Worm (Caenorhabditis elegans) whole organism, early embryonic: ENCODE data around the gene F26F2.7.
"Not testable (repeated sequence)": the region's sequence is repeated elsewhere in the genome, so short reads cannot be mapped to it uniquely, and the experiment has no call there.

Experiments
- B0310.2 ChIP-seq: sonication (generic microtip); optimal IDR thresholded peaks from 2 replicates; lab custom pipeline; 2016; ENCODE audit warnings: mild to moderate bottlenecking, missing genetic modification characterization, missing compliant biosample characterization
- F13C5.2 ChIP-seq: sonication (generic microtip); optimal IDR thresholded peaks from 2 replicates; lab custom pipeline; 2017; ENCODE audit warnings: mild to moderate bottlenecking, missing genetic modification characterization, inconsistent platforms, missing compliant biosample characterization
- aly-1 ChIP-seq: sonication (generic microtip); optimal IDR thresholded peaks from 2 replicates; lab custom pipeline; 2016; ENCODE audit warnings: missing genetic modification characterization, missing compliant biosample characterization
- ama-1 ChIP-seq: fragments of 150-350 bp; optimal IDR thresholded peaks from 2 replicates; lab custom pipeline; 2014
- ceh-13 ChIP-seq: fragments of 200-800 bp; sonication (Bioruptor generic); optimal IDR thresholded peaks from 2 replicates; lab custom pipeline; 2018; ENCODE audit warnings: mild to moderate bottlenecking, missing genetic modification characterization, missing compliant biosample characterization
- ceh-36 ChIP-seq: sonication (generic microtip); optimal IDR thresholded peaks from 2 replicates; lab custom pipeline; 2016; ENCODE audit warnings: missing genetic modification characterization, inconsistent platforms, missing compliant biosample characterization
- ets-7 ChIP-seq: sonication (generic microtip); optimal IDR thresholded peaks from 2 replicates; lab custom pipeline; 2016; ENCODE audit warnings: missing genotype, missing genetic modification characterization, missing compliant biosample characterization
- flt-1 ChIP-seq: fragments of 200-800 bp; sonication (Bioruptor generic); IDR thresholded peaks from 2 replicates; pipeline ENCODE4 v1.3.6; 2022; ENCODE audit warnings: missing genetic modification characterization, missing compliant biosample characterization
- hmbx-1 ChIP-seq: sonication (generic microtip); optimal IDR thresholded peaks from 2 replicates; lab custom pipeline; 2016; ENCODE audit warnings: mild to moderate bottlenecking, missing genetic modification characterization, missing compliant biosample characterization
- hmg-4 ChIP-seq: fragments of 200-800 bp; sonication (Bioruptor generic); optimal IDR thresholded peaks from 2 replicates; lab custom pipeline; 2018; ENCODE audit warnings: mild to moderate bottlenecking, missing genetic modification characterization, missing compliant biosample characterization
- hnd-1 ChIP-seq: sonication (generic microtip); optimal IDR thresholded peaks from 2 replicates; lab custom pipeline; 2016; ENCODE audit warnings: missing genetic modification characterization, missing compliant biosample characterization
- pes-1 ChIP-seq: fragments of 200-800 bp; sonication (Bioruptor generic); IDR thresholded peaks from 2 replicates; pipeline ENCODE4 v1.3.6; 2022; ENCODE audit warnings: missing genetic modification reagents, missing genetic modification characterization, missing compliant biosample characterization
- scrt-1 ChIP-seq: fragments of 200-800 bp; sonication (Bioruptor generic); IDR thresholded peaks from 2 replicates; pipeline ENCODE4 v1.3.6; 2022; ENCODE audit warnings: missing genetic modification characterization, missing compliant biosample characterization
- sea-1 ChIP-seq: fragments of 200-800 bp; sonication (Bioruptor generic); conservative IDR thresholded peaks from 2 replicates; pipeline ENCODE4 v1.3.6; 2022; ENCODE audit warnings: missing genetic modification characterization, missing compliant biosample characterization
- tbx-11 ChIP-seq: fragments of 200-800 bp; sonication (Bioruptor generic); IDR thresholded peaks from 2 replicates; pipeline ENCODE4 v1.3.6; 2022; ENCODE audit warnings: missing genetic modification characterization, missing compliant biosample characterization
- tbx-37 ChIP-seq: fragments of 200-800 bp; sonication (Bioruptor generic); conservative IDR thresholded peaks from 2 replicates; pipeline ENCODE4 v1.3.6; 2022; ENCODE audit warnings: missing genetic modification reagents, missing genetic modification characterization, missing compliant biosample characterization
- tra-4 ChIP-seq: sonication (generic microtip); optimal IDR thresholded peaks from 2 replicates; lab custom pipeline; 2017; ENCODE audit warnings: missing genetic modification characterization, missing compliant biosample characterization

Gene F26F2.7

DNA sequence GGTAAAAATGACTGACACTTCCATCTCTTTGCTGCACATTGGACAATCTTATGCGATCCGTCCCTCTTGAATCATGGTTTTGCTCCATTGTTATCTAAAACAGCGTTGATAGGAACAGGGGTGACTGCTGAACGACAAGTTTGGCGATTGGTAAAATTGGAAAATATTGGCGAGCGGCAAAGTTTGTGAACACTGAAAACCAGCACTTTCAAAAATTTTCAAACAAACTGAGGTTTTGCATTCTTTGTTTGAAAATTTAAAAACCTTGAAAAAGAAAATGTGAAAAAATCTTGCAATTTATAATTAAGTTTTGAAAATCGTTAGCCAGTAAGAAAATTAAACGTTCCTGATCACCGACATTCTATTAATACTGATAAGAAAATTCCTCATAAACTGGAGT is 14.3 kb upstream of the F26F2.7 start, which contains the start of gene F26F2.3:
F26F2.3 (minus strand) TSS at position 101 of the 400 bp plus-strand sequence.
- TF ChIP-seq aly-1 (tag; lab: Kevin White, UChicago) (no peak), B0310.2 (tag; lab: Kevin White, UChicago) (no peak), hmbx-1 (tag; lab: Kevin White, UChicago) (no peak), hnd-1 (tag; lab: Kevin White, UChicago) (no peak), F13C5.2 (tag; lab: Kevin White, UChicago) (no peak), ets-7 (tag; lab: Kevin White, UChicago) (no peak), scrt-1 (GFP tag; lab: Robert Waterston, UW) (no peak), tbx-11 (no peak), ceh-13 (GFP tag; lab: Kevin White, UChicago) (no peak), hmg-4 (GFP tag; lab: Kevin White, UChicago) (no peak), tbx-37 (GFP tag; lab: Robert Waterston, UW) (no peak), tra-4 (tag; lab: Kevin White, UChicago) (no peak), sea-1 (no peak)

DNA sequence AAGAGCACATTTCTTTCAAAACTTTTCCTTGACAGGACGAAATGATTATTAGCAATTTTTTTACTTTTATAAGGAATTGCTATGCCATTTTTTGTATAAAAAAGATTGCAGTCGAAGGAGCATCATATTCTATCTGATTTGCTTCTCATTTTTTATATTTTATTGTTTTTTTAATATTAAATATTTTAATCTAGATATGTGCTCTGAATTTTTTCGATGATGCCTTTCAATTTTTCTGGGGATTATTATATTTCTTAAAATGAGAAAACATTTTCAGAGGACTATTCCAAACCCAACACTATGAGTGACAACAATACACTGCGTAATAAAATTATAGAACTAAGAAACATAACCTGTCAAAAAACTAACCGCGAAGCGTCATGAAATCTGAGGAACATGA is 11.8 kb upstream of the F26F2.7 start, which contains the start of gene F26F2.4:
F26F2.4 (plus strand) TSS at position 301 of the 400 bp plus-strand sequence.
- not testable (repeated sequence) for TF ChIP-seq pes-1 (GFP tag; lab: Robert Waterston, UW); ceh-36 (tag; lab: Kevin White, UChicago); hnd-1 (tag; lab: Kevin White, UChicago)

DNA sequence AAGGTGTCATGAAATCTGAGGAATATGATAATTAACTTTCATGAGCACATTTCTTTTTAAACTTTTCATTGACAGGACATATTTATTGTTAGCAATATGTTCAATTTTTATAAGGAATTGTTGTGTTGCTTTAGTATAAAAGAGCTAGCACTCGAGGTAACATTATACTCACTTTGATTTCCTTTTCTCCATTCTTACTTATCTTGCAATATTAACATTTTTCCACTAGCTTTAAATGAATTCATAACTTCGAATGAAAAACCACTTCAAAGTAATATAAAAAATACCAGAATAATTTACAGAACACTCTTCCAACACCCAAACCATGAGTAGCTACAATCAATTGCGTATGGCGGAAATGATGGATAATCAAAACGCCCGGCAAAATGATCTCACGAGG is 7.4 kb upstream of the F26F2.7 start, which contains the start of gene F26F2.5:
F26F2.5 (plus strand) TSS at position 301 of the 400 bp plus-strand sequence.
- TF ChIP-seq pes-1 (GFP tag; lab: Robert Waterston, UW) (no peak), ceh-13 (GFP tag; lab: Kevin White, UChicago) (no peak), aly-1 (tag; lab: Kevin White, UChicago) (no peak), ama-1 (lab: Kevin White, UChicago) (no peak), F13C5.2 (tag; lab: Kevin White, UChicago) (no peak), ets-7 (tag; lab: Kevin White, UChicago) (no peak), scrt-1 (GFP tag; lab: Robert Waterston, UW) (no peak)

DNA sequence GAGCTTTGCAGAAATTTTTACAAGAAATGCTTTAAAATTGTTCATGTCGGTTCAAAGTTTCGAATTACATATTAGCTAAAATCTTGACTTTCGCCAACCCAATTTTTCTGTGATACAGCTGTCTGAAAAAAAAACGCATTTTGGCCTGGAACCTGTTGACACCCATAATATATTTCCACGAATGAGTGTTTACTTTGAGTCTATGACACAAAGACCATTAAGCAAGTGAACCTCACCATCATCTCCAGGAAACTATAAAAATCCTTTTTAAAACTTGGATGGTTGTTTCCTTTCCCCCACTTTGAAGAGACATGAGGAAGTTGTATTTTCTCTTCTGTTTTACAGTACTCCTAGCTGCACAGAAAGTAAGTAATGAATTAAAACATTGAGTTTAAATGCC is 6.5 kb upstream of the F26F2.7 start, which contains the start of gene clec-263:
clec-263 (plus strand) TSS at position 301 of the 400 bp plus-strand sequence.
- TF ChIP-seq ceh-13 (GFP tag; lab: Kevin White, UChicago), result no peak
- no peak for TF ChIP-seq tbx-11
- no peak for TF ChIP-seq sea-1
- no peak for TF ChIP-seq pes-1 (GFP tag; lab: Robert Waterston, UW)
- TF ChIP-seq B0310.2 (tag; lab: Kevin White, UChicago), result no peak
- no peak for TF ChIP-seq ama-1 (lab: Kevin White, UChicago)
- no peak for TF ChIP-seq tbx-37 (GFP tag; lab: Robert Waterston, UW)
- no peak for TF ChIP-seq tra-4 (tag; lab: Kevin White, UChicago)

DNA sequence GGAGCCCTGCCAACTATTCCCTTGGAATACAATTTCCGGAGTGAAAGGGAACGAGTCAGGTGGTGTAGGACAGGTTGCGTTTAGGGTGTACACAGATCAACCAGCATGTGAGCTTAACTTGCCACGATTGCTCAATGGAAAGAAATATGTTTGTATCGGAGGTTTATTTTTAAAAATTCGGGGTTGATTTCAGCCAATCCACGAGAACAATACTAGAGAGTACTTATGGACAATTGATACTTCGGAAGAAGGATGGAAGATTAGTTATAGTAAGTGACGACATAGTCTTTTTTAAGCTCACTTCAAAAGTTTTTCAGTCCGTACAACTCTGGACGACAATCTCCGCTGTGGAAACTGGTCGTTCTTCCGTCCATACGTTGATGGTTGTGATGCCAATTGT is 5.9 kb upstream of the F26F2.7 start:
- no peak for TF ChIP-seq scrt-1 (GFP tag; lab: Robert Waterston, UW)
- no peak for TF ChIP-seq hmg-4 (GFP tag; lab: Kevin White, UChicago)
- TF ChIP-seq sea-1, result no peak
- TF ChIP-seq ceh-13 (GFP tag; lab: Kevin White, UChicago), result no peak
- TF ChIP-seq pes-1 (GFP tag; lab: Robert Waterston, UW), result no peak
- TF ChIP-seq F13C5.2 (tag; lab: Kevin White, UChicago), result no peak
- TF ChIP-seq tra-4 (tag; lab: Kevin White, UChicago), result no peak
- no peak for TF ChIP-seq ama-1 (lab: Kevin White, UChicago)

ce11 chrV:20579534-20579933 is 1.3 kb upstream of the F26F2.7 start, which contains the start of gene F26F2.8:
TSS of gene F26F2.8 (plus strand) at chrV:20579546.
- no peak for TF ChIP-seq ceh-36 (tag; lab: Kevin White, UChicago)
- TF ChIP-seq sea-1, result no peak
- no peak for TF ChIP-seq hmg-4 (GFP tag; lab: Kevin White, UChicago)
- no peak for TF ChIP-seq tbx-37 (GFP tag; lab: Robert Waterston, UW)
- TF ChIP-seq hnd-1 (tag; lab: Kevin White, UChicago), result no peak
- TF ChIP-seq ama-1 (lab: Kevin White, UChicago), result no peak
- TF ChIP-seq hmbx-1 (tag; lab: Kevin White, UChicago), result no peak
- no peak for TF ChIP-seq aly-1 (tag; lab: Kevin White, UChicago)
- no peak for TF ChIP-seq tbx-11
- no peak for TF ChIP-seq pes-1 (GFP tag; lab: Robert Waterston, UW)
- TF ChIP-seq B0310.2 (tag; lab: Kevin White, UChicago), result no peak
- TF ChIP-seq ets-7 (tag; lab: Kevin White, UChicago), result no peak
- no peak for TF ChIP-seq flt-1 (GFP tag; lab: Robert Waterston, UW)
- no peak for TF ChIP-seq tra-4 (tag; lab: Kevin White, UChicago)
- TF ChIP-seq ceh-13 (GFP tag; lab: Kevin White, UChicago), result no peak
- TF ChIP-seq F13C5.2 (tag; lab: Kevin White, UChicago), result no peak

DNA sequence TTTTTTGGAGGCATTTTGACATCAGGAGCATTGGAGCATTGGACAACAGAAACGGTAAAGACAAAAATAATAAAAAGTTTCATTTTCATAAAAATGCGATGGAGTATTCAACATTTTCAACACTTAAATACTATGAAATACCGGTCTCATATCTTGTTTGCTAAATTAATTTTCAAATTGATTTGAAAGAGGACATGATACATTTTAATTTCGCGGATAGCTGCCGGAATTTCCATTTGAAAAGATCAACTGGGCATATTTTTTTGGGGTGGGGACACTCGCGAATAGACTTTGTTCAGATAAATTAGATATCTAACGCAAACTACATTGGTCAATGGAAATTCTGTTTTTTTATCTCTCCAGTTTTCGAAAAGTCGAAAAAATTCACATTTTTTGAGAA is 14.0 kb downstream of the F26F2.7 start, which contains the start of gene F26F2.10:
F26F2.10 (minus strand) TSS at position 101 of the 400 bp plus-strand sequence.
- no peak for TF ChIP-seq B0310.2 (tag; lab: Kevin White, UChicago)
- no peak for TF ChIP-seq ceh-13 (GFP tag; lab: Kevin White, UChicago)
- TF ChIP-seq ets-7 (tag; lab: Kevin White, UChicago), result no peak
- no peak for TF ChIP-seq pes-1 (GFP tag; lab: Robert Waterston, UW)
- TF ChIP-seq tra-4 (tag; lab: Kevin White, UChicago), result no peak
- TF ChIP-seq ceh-36 (tag; lab: Kevin White, UChicago), result no peak
- no peak for TF ChIP-seq hmg-4 (GFP tag; lab: Kevin White, UChicago)
- TF ChIP-seq tbx-37 (GFP tag; lab: Robert Waterston, UW), result no peak
- no peak for TF ChIP-seq flt-1 (GFP tag; lab: Robert Waterston, UW)
- no peak for TF ChIP-seq F13C5.2 (tag; lab: Kevin White, UChicago)
- TF ChIP-seq scrt-1 (GFP tag; lab: Robert Waterston, UW), result no peak
- TF ChIP-seq tbx-11, result no peak
- TF ChIP-seq aly-1 (tag; lab: Kevin White, UChicago), result no peak
- no peak for TF ChIP-seq ama-1 (lab: Kevin White, UChicago)
- TF ChIP-seq sea-1, result no peak
- no peak for TF ChIP-seq hmbx-1 (tag; lab: Kevin White, UChicago)
- no peak for TF ChIP-seq hnd-1 (tag; lab: Kevin White, UChicago)
